Fruit fly (Drosophila melanogaster): Measurements from ENCODE around the gene CG42752.

DNA sequence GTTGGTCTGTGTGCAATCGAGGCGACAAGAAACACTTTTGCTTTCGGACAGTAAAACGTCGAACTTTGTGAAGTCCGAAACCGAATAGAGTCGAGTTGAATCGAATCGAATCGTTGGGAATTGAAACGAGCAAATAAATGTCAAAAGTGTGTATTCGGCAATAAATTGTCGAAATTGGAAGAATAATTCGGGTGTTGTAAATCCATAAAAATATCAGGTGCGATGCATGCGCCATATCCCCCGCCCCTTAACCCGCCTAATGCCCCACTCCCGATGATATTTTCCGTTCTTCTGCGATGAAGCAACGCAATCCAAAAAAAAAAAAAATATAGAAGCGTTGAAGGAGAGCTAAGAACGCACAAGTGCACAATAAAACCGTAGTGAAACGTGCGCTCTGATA is 49.0 kb upstream of the CG42752 start:
- TF ChIP-seq Mio (GFP tag; optimal IDR thresholded peaks at IDR 0.05) (no peak), dsf (GFP tag; optimal IDR thresholded peaks at IDR 0.05; ENCODE audit: borderline replicate concordance) (no peak), usp (GFP tag; optimal IDR thresholded peaks at IDR 0.05) (no peak), Myc (optimal IDR thresholded peaks at IDR 0.05) (no peak), dmrt93B (GFP tag; optimal IDR thresholded peaks at IDR 0.05) (no peak), Dfd (GFP tag; optimal IDR thresholded peaks at IDR 0.05) (no peak)

Data from whole organism, wandering third instar larva.